Worm (Caenorhabditis elegans): ENCODE data around the gene C42C1.8.
A peak's percentile ranks its signal among the peaks of the same experiment; 100 is the strongest.

ce11 chrIV:12334708-12335107, 43.9 kb downstream of the C42C1.8 start:
- TF ChIP-seq nhr-10 (tag; optimal IDR thresholded peaks at IDR 0.05): no peak
- no peak for TF ChIP-seq unc-62 (GFP tag; optimal IDR thresholded peaks at IDR 0.05)
- no peak for TF ChIP-seq blmp-1 (tag; optimal IDR thresholded peaks at IDR 0.05; ENCODE audit: insufficient read depth)
- peak in 1 of 2 experiments; percentile 46 for TF ChIP-seq lsy-2 (tag; optimal IDR thresholded peaks at IDR 0.05)
- TF ChIP-seq ceh-82 (tag; optimal IDR thresholded peaks at IDR 0.05): no peak
- no peak for TF ChIP-seq sem-4 (tag; optimal IDR thresholded peaks at IDR 0.05)
- no peak for TF ChIP-seq nhr-11 (tag; optimal IDR thresholded peaks at IDR 0.05)
- TF ChIP-seq egl-27 (tag; optimal IDR thresholded peaks at IDR 0.05): no peak
- no peak for TF ChIP-seq mdl-1 (tag; optimal IDR thresholded peaks at IDR 0.05)
- TF ChIP-seq nhr-237 (tag; optimal IDR thresholded peaks at IDR 0.05): no peak
- TF ChIP-seq ama-1 (optimal IDR thresholded peaks at IDR 0.05): no peak
- no peak for TF ChIP-seq C34F6.9 (tag; optimal IDR thresholded peaks at IDR 0.05)

All from whole organism, L2 larva.